Worm (Caenorhabditis elegans): ENCODE measurements around the gene T16G12.7.

DNA sequence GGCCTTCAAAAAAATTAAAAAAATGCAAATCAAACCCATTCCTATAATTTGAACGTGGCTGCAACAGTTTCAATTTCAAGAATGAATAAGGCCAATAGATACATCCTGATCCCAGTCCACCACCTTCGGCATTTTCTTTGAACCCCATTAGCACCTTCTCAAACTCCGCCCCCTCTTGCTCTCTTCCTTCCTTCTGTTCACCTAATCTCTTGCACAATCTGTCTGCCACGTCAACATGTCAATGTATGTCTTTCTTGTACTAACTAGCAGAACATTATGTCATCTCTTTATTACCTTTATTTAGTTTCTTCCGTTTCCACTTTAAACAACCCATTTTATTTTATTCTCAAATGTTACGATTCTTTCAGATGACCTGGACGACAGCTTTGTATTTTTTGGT is 46.4 kb downstream of the T16G12.7 start, which contains the start of gene C05B5.4:
- TF ChIP-seq unc-42 (tag; optimal IDR thresholded peaks at IDR 0.05) (no peak), unc-55 (GFP tag; optimal IDR thresholded peaks at IDR 0.05) (no peak), fkh-10 (GFP tag; optimal IDR thresholded peaks at IDR 0.05) (no peak), tbx-2 (tag; optimal IDR thresholded peaks at IDR 0.05) (no peak), C08G9.2 (tag; optimal IDR thresholded peaks at IDR 0.05) (no peak), che-1 (tag; optimal IDR thresholded peaks at IDR 0.05) (no peak), ceh-24 (tag; optimal IDR thresholded peaks at IDR 0.05) (no peak), pros-1 (tag; optimal IDR thresholded peaks at IDR 0.05) (no peak), nfya-1 (tag; optimal IDR thresholded peaks at IDR 0.05) (no peak), hlh-30 (tag; optimal IDR thresholded peaks at IDR 0.05; ENCODE audit: insufficient read depth) (no peak), fax-1 (tag; optimal IDR thresholded peaks at IDR 0.05) (no peak), ama-1 (optimal IDR thresholded peaks at IDR 0.05) (no peak)

Data from whole organism, late embryonic.